Fruit fly (Drosophila melanogaster) whole organism, prepupa: ENCODE measurements around the gene ScsbetaA.
A peak's percentile ranks its signal among the peaks of the same experiment; 100 is the strongest.

Experiments
- Blimp-1 ChIP-seq: fragments of 200-800 bp; sonication (Bioruptor generic); optimal IDR thresholded peaks from 3 replicates; lab custom pipeline; 2017; ENCODE audit warnings: missing biosample characterization, missing genetic modification characterization, mild to moderate bottlenecking, moderate library complexity, missing genetic modification reagents
- CG10631 ChIP-seq: fragments of 200-800 bp; sonication (Bioruptor generic); optimal IDR thresholded peaks from 2 replicates; lab custom pipeline; 2016; ENCODE audit warnings: missing biosample characterization, missing genetic modification characterization
- CG10669 ChIP-seq: fragments of 200-800 bp; sonication (Bioruptor generic); optimal IDR thresholded peaks from 3 replicates; lab custom pipeline; 2018; ENCODE audit warnings: missing biosample characterization, mild to moderate bottlenecking, missing genetic modification characterization, moderate library complexity
- CG11294 ChIP-seq: fragments of 200-800 bp; sonication (Bioruptor generic); IDR thresholded peaks from 2 replicates; pipeline ENCODE4 v1.3.6; 2022; ENCODE audit warnings: missing biosample characterization, missing genetic modification characterization
- CG11762 ChIP-seq: fragments of 200-800 bp; sonication (Bioruptor generic); optimal IDR thresholded peaks from 3 replicates; lab custom pipeline; 2016; ENCODE audit warnings: missing biosample characterization, missing genetic modification characterization; ENCODE audit not compliant: insufficient read depth
- CG11902 ChIP-seq: fragments of 200-800 bp; sonication (Bioruptor generic); optimal IDR thresholded peaks from 3 replicates; lab custom pipeline; 2016; ENCODE audit warnings: missing biosample characterization, missing genetic modification characterization
- CG15336 ChIP-seq: fragments of 200-800 bp; sonication (Bioruptor generic); IDR thresholded peaks from 2 replicates; pipeline ENCODE4 v1.3.6; 2022; ENCODE audit warnings: missing biosample characterization, missing genetic modification characterization
- CG16779 ChIP-seq: fragments of 200-800 bp; sonication (Bioruptor generic); optimal IDR thresholded peaks from 3 replicates; lab custom pipeline; 2017; ENCODE audit warnings: missing biosample characterization, mild to moderate bottlenecking, missing genetic modification characterization
- CG3032 ChIP-seq: fragments of 200-800 bp; optimal IDR thresholded peaks from 2 replicates; lab custom pipeline; 2019; ENCODE audit warnings: missing biosample characterization, mild to moderate bottlenecking, missing genetic modification characterization, moderate library complexity
- CG31627 ChIP-seq: fragments of 200-800 bp; sonication (Bioruptor generic); optimal IDR thresholded peaks from 3 replicates; lab custom pipeline; 2016; ENCODE audit warnings: missing biosample characterization, missing genetic modification characterization
- CG32006 ChIP-seq: fragments of 200-800 bp; sonication (Bioruptor generic); optimal IDR thresholded peaks from 3 replicates; lab custom pipeline; 2017; ENCODE audit warnings: missing biosample characterization, mild to moderate bottlenecking, missing genetic modification characterization
- CG34406 ChIP-seq: fragments of 200-800 bp; sonication (Bioruptor generic); optimal IDR thresholded peaks from 3 replicates; lab custom pipeline; 2016; ENCODE audit warnings: missing biosample characterization, missing genetic modification characterization
- CG3919 ChIP-seq: fragments of 200-800 bp; sonication (Bioruptor generic); optimal IDR thresholded peaks from 3 replicates; lab custom pipeline; 2016; ENCODE audit warnings: missing biosample characterization, missing genetic modification characterization
- CG4318 ChIP-seq: fragments of 200-800 bp; sonication (Bioruptor generic); optimal IDR thresholded peaks from 3 replicates; lab custom pipeline; 2017; ENCODE audit warnings: missing biosample characterization, mild to moderate bottlenecking, missing genetic modification characterization
- CG6163 ChIP-seq: fragments of 200-800 bp; sonication (Bioruptor generic); IDR thresholded peaks from 3 replicates; pipeline ENCODE4 v1.3.6; 2022; ENCODE audit warnings: missing biosample characterization, missing genetic modification characterization
- CG6276 ChIP-seq: fragments of 200-800 bp; sonication (Bioruptor generic); optimal IDR thresholded peaks from 2 replicates; lab custom pipeline; 2017; ENCODE audit warnings: missing biosample characterization, mild to moderate bottlenecking, missing genetic modification characterization
- CG6808 ChIP-seq: fragments of 200-800 bp; sonication (Bioruptor generic); optimal IDR thresholded peaks from 3 replicates; lab custom pipeline; 2017; ENCODE audit warnings: missing biosample characterization, missing genetic modification characterization, mild to moderate bottlenecking, moderate library complexity, missing genetic modification reagents
- CG6854 ChIP-seq: fragments of 200-800 bp; sonication (Bioruptor generic); optimal IDR thresholded peaks from 2 replicates; lab custom pipeline; 2017; ENCODE audit warnings: missing biosample characterization, mild to moderate bottlenecking, missing genetic modification characterization
- CG7368 ChIP-seq: fragments of 200-800 bp; sonication (Bioruptor generic); optimal IDR thresholded peaks from 3 replicates; lab custom pipeline; 2016; ENCODE audit warnings: missing biosample characterization, missing genetic modification characterization
- CG8319 ChIP-seq: fragments of 200-800 bp; sonication (Bioruptor generic); optimal IDR thresholded peaks from 3 replicates; lab custom pipeline; 2016; ENCODE audit warnings: missing biosample characterization, missing genetic modification characterization
- CG9139 ChIP-seq: fragments of 200-800 bp; sonication (Bioruptor generic); optimal IDR thresholded peaks from 3 replicates; lab custom pipeline; 2017; ENCODE audit warnings: missing biosample characterization, mild to moderate bottlenecking, missing genetic modification characterization
- Eip75B ChIP-seq: fragments of 200-800 bp; sonication (Bioruptor generic); optimal IDR thresholded peaks from 3 replicates; lab custom pipeline; 2016; ENCODE audit warnings: missing biosample characterization, missing genetic modification characterization
- Eip78C ChIP-seq: fragments of 200-800 bp; sonication (Bioruptor generic); peaks from one replicate; lab custom pipeline; 2016; ENCODE audit warnings: missing biosample characterization, missing genetic modification characterization
- Eip93F ChIP-seq: fragments of 200-800 bp; sonication (Bioruptor generic); optimal IDR thresholded peaks from 2 replicates; lab custom pipeline; 2016; ENCODE audit warnings: missing biosample characterization, mild to moderate bottlenecking, missing genetic modification characterization
- Ets21C ChIP-seq: fragments of 200-800 bp; sonication (Bioruptor generic); optimal IDR thresholded peaks from 3 replicates; lab custom pipeline; 2016; ENCODE audit warnings: missing biosample characterization, missing genetic modification characterization
- Ets96B ChIP-seq: fragments of 200-800 bp; optimal IDR thresholded peaks from 2 replicates; lab custom pipeline; 2019; ENCODE audit warnings: missing biosample characterization, mild to moderate bottlenecking, missing genetic modification characterization, moderate library complexity
- Gug ChIP-seq: fragments of 200-800 bp; sonication (Bioruptor generic); IDR thresholded peaks from 2 replicates; pipeline ENCODE4 v1.3.6; 2022; ENCODE audit warnings: missing biosample characterization, missing genetic modification characterization
- Hr39 ChIP-seq: fragments of 200-800 bp; sonication (Bioruptor generic); optimal IDR thresholded peaks from 2 replicates; lab custom pipeline; 2016; ENCODE audit warnings: missing biosample characterization, missing genetic modification characterization
- Hr4 ChIP-seq: fragments of 200-800 bp; sonication (Bioruptor generic); optimal IDR thresholded peaks from 3 replicates; lab custom pipeline; 2016; ENCODE audit warnings: missing biosample characterization, missing genetic modification characterization
- Met ChIP-seq: fragments of 200-800 bp; sonication (Bioruptor generic); optimal IDR thresholded peaks from 3 replicates; lab custom pipeline; 2016; ENCODE audit warnings: missing biosample characterization, missing genetic modification characterization
- OdsH ChIP-seq: fragments of 200-800 bp; sonication (Bioruptor generic); optimal IDR thresholded peaks from 3 replicates; lab custom pipeline; 2016; ENCODE audit warnings: missing biosample characterization, missing genetic modification characterization
- Smox ChIP-seq: fragments of 200-800 bp; sonication (Bioruptor generic); optimal IDR thresholded peaks from 3 replicates; lab custom pipeline; 2016; ENCODE audit warnings: missing biosample characterization, missing genetic modification characterization
- Sox102F ChIP-seq: fragments of 200-800 bp; sonication (Bioruptor generic); optimal IDR thresholded peaks from 2 replicates; lab custom pipeline; 2016; ENCODE audit warnings: missing biosample characterization, mild to moderate bottlenecking, missing genetic modification characterization
- Sox14 ChIP-seq: fragments of 200-800 bp; sonication (Bioruptor generic); optimal IDR thresholded peaks from 3 replicates; lab custom pipeline; 2016; ENCODE audit warnings: missing biosample characterization, missing genetic modification characterization
- Sox15 ChIP-seq: fragments of 200-800 bp; sonication (Bioruptor generic); optimal IDR thresholded peaks from 3 replicates; lab custom pipeline; 2016; ENCODE audit warnings: missing biosample characterization, missing genetic modification characterization
- acj6 ChIP-seq: fragments of 200-800 bp; sonication (Bioruptor generic); optimal IDR thresholded peaks from 3 replicates; lab custom pipeline; 2016; ENCODE audit warnings: missing biosample characterization, missing genetic modification characterization
- cyc ChIP-seq: fragments of 200-800 bp; sonication (Bioruptor generic); optimal IDR thresholded peaks from 3 replicates; lab custom pipeline; 2016; ENCODE audit warnings: missing biosample characterization, missing genetic modification characterization
- dac ChIP-seq: fragments of 200-800 bp; sonication (Bioruptor generic); optimal IDR thresholded peaks from 2 replicates; lab custom pipeline; 2017; ENCODE audit warnings: missing biosample characterization, mild to moderate bottlenecking, missing genetic modification characterization
- dsx ChIP-seq: fragments of 200-800 bp; optimal IDR thresholded peaks from 3 replicates; lab custom pipeline; 2019; ENCODE audit warnings: missing biosample characterization, mild to moderate bottlenecking, missing genetic modification characterization, moderate library complexity; ENCODE audit not compliant: poor library complexity, severe bottlenecking
- eg ChIP-seq: fragments of 200-800 bp; sonication (Bioruptor generic); IDR thresholded peaks from 3 replicates; pipeline ENCODE4 v1.3.6; 2022; ENCODE audit warnings: missing biosample characterization, missing genetic modification characterization
- esn ChIP-seq: fragments of 200-800 bp; sonication (Bioruptor generic); optimal IDR thresholded peaks from 2 replicates; lab custom pipeline; 2016; ENCODE audit warnings: missing biosample characterization, mild to moderate bottlenecking, missing genetic modification characterization, moderate library complexity
- fd59A ChIP-seq: fragments of 200-800 bp; sonication (Bioruptor generic); optimal IDR thresholded peaks from 2 replicates; lab custom pipeline; 2017; ENCODE audit warnings: missing biosample characterization, mild to moderate bottlenecking, missing genetic modification characterization, missing genetic modification reagents
- fd85E ChIP-seq: fragments of 200-800 bp; sonication (Bioruptor generic); optimal IDR thresholded peaks from 3 replicates; lab custom pipeline; 2016; ENCODE audit warnings: missing biosample characterization, missing genetic modification characterization
- fkh ChIP-seq: fragments of 200-800 bp; sonication (Bioruptor generic); optimal IDR thresholded peaks from 3 replicates; lab custom pipeline; 2017; ENCODE audit warnings: missing biosample characterization, mild to moderate bottlenecking, missing genetic modification characterization, moderate library complexity
- net ChIP-seq: fragments of 200-800 bp; sonication (Bioruptor generic); optimal IDR thresholded peaks from 3 replicates; lab custom pipeline; 2016; ENCODE audit warnings: missing biosample characterization, missing genetic modification characterization
- pdm3 ChIP-seq: fragments of 200-800 bp; sonication (Bioruptor generic); optimal IDR thresholded peaks from 3 replicates; lab custom pipeline; 2016; ENCODE audit warnings: missing biosample characterization, missing genetic modification characterization
- salr ChIP-seq, 2 experiments: fragments of 200-800 bp; sonication (Bioruptor generic); optimal IDR thresholded peaks; 3 replicates each; lab custom pipeline; 2016 to 2018; ENCODE audit warnings: missing biosample characterization in 2 of 2, missing genetic modification characterization in 2 of 2, mild to moderate bottlenecking in 1 of 2
- spab ChIP-seq: fragments of 200-800 bp; sonication (Bioruptor generic); optimal IDR thresholded peaks from 2 replicates; lab custom pipeline; 2017; ENCODE audit warnings: missing biosample characterization, mild to moderate bottlenecking, missing genetic modification characterization, missing genetic modification reagents
- svp ChIP-seq: fragments of 200-800 bp; sonication (Bioruptor generic); peaks from one replicate; lab custom pipeline; 2016; ENCODE audit warnings: missing biosample characterization, missing genetic modification characterization
- topi ChIP-seq: fragments of 200-800 bp; sonication (Bioruptor generic); optimal IDR thresholded peaks from 3 replicates; lab custom pipeline; 2016; ENCODE audit warnings: missing biosample characterization, missing genetic modification characterization
- vri ChIP-seq: fragments of 200-800 bp; sonication (Bioruptor generic); optimal IDR thresholded peaks from 3 replicates; lab custom pipeline; 2016; ENCODE audit warnings: missing biosample characterization, mild to moderate bottlenecking, missing genetic modification characterization

The ScsbetaA gene

DNA sequence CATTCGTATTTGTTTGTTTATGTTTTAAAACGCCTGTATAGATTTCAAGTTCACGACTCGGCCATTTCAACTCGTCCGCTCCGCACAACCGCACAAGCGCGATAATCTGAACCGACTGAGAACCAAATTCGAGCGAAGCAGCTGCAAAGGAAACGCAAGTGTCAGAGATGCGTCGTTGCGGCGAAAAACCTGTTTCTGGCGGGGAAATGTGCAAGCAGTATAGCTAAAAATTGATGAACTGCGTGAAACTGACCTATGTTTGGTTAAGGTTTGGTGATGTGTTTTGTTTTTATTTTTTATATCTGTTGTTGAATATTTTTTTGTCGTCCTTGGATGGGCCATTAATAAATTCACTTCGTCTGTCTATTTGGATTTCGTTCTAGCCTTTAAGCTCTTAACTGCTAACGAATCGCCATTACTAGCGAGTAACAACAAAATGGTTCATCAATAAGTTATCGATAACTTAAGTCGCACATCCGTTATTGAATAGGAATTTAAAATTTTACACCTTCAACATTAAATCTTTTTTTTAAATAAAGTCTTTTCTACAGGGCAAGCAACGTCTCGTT is 6.7 kb upstream of the ScsbetaA start, which contains the start of gene pyd:
pyd (minus strand) TSS at position 120 of the 569 bp plus-strand sequence.
- TF ChIP-seq CG6163 (GFP tag; lab: Robert Waterston, UW) (peak; percentile 70), vri (GFP tag; lab: Kevin White, UChicago) (peak; percentile 15), dsx (GFP tag; lab: Kevin White, UChicago) (peak; percentile 44), acj6 (GFP tag; lab: Kevin White, UChicago) (peak; percentile 36), CG16779 (tag; lab: Kevin White, UChicago) (no peak), spab (GFP tag; lab: Kevin White, UChicago) (peak; percentile 24), fkh (GFP tag; lab: Kevin White, UChicago) (peak; percentile 58), dac (GFP tag; lab: Kevin White, UChicago) (peak; percentile 26), Eip78C (GFP tag; lab: Kevin White, UChicago) (peak; percentile 90), Met (GFP tag; lab: Kevin White, UChicago) (peak; percentile 58), Ets21C (GFP tag; lab: Kevin White, UChicago) (peak; percentile 33), svp (GFP tag; lab: Kevin White, UChicago) (peak; percentile 85), CG34406 (GFP tag; lab: Kevin White, UChicago) (peak; percentile 43), net (peak; percentile 60), CG11902 (GFP tag; lab: Kevin White, UChicago) (no peak), eg (peak; percentile 53; the same call in 2 of the 3 replicates), Gug (GFP tag; lab: Robert Waterston, UW) (0 out of 2 replicates have a peak, but pooled peaks have one; percentile 23), CG6808 (GFP tag; lab: Kevin White, UChicago) (peak; percentile 65), CG3919 (peak; percentile 54), CG10631 (GFP tag; lab: Kevin White, UChicago) (peak; percentile 49), OdsH (GFP tag; lab: Kevin White, UChicago) (peak; percentile 61), CG9139 (no peak), cyc (GFP tag; lab: Kevin White, UChicago) (peak; percentile 54), salr (GFP tag; optimal IDR thresholded peaks at IDR 0.05; lab: Kevin White, UChicago) (peak in 1 of 2 experiments; percentile 7), fd85E (GFP tag; lab: Kevin White, UChicago) (no peak), Sox102F (GFP tag; lab: Kevin White, UChicago) (no peak), CG11762 (GFP tag; lab: Kevin White, UChicago) (peak; percentile 21), fd59A (GFP tag; lab: Kevin White, UChicago) (no peak), CG4318 (GFP tag; lab: Kevin White, UChicago) (no peak), Smox (GFP tag; lab: Kevin White, UChicago) (peak; percentile 53), Ets96B (tag; lab: Kevin White, UChicago) (peak; percentile 35), CG3032 (tag; lab: Kevin White, UChicago) (peak; percentile 46), Eip93F (GFP tag; lab: Kevin White, UChicago) (no peak), topi (GFP tag; lab: Kevin White, UChicago) (peak; percentile 19), CG32006 (GFP tag; lab: Kevin White, UChicago) (peak; percentile 61), CG15336 (GFP tag; lab: Robert Waterston, UW) (peak; percentile 35; the same call in 1 of the 2 replicates), esn (GFP tag; lab: Kevin White, UChicago) (peak; percentile 76), CG11294 (GFP tag; lab: Robert Waterston, UW) (no peak; the same call in 1 of the 2 replicates), CG10669 (GFP tag; lab: Kevin White, UChicago) (peak; percentile 37), Hr4 (GFP tag; lab: Kevin White, UChicago) (peak; percentile 50), CG7368 (no peak), pdm3 (GFP tag; lab: Kevin White, UChicago) (peak; percentile 72), CG8319 (GFP tag; lab: Kevin White, UChicago) (peak; percentile 23), CG6276 (GFP tag; lab: Kevin White, UChicago) (peak; percentile 19), Eip75B (GFP tag; lab: Kevin White, UChicago) (peak; percentile 76), Hr39 (GFP tag; lab: Kevin White, UChicago) (peak; percentile 64), CG6854 (peak; percentile 55), Sox15 (GFP tag; lab: Kevin White, UChicago) (peak; percentile 10), CG31627 (GFP tag; lab: Kevin White, UChicago) (peak; percentile 57), Sox14 (GFP tag; lab: Kevin White, UChicago) (peak; percentile 48), Blimp-1 (peak; percentile 18)
